Fruit fly (Drosophila melanogaster) whole organism, prepupa: ENCODE measurements around the gene CG31381.

Experiments
- Blimp-1 ChIP-seq: fragments of 200-800 bp; sonication (Bioruptor generic); optimal IDR thresholded peaks from 3 replicates; lab custom pipeline; 2017; ENCODE audit warnings: missing biosample characterization, missing genetic modification characterization, mild to moderate bottlenecking, moderate library complexity, missing genetic modification reagents
- CG11294 ChIP-seq: fragments of 200-800 bp; sonication (Bioruptor generic); IDR thresholded peaks from 2 replicates; pipeline ENCODE4 v1.3.6; 2022; ENCODE audit warnings: missing biosample characterization, missing genetic modification characterization
- CG11762 ChIP-seq: fragments of 200-800 bp; sonication (Bioruptor generic); optimal IDR thresholded peaks from 3 replicates; lab custom pipeline; 2016; ENCODE audit warnings: missing biosample characterization, missing genetic modification characterization; ENCODE audit not compliant: insufficient read depth
- CG11902 ChIP-seq: fragments of 200-800 bp; sonication (Bioruptor generic); optimal IDR thresholded peaks from 3 replicates; lab custom pipeline; 2016; ENCODE audit warnings: missing biosample characterization, missing genetic modification characterization
- CG15336 ChIP-seq: fragments of 200-800 bp; sonication (Bioruptor generic); IDR thresholded peaks from 2 replicates; pipeline ENCODE4 v1.3.6; 2022; ENCODE audit warnings: missing biosample characterization, missing genetic modification characterization
- CG1621 ChIP-seq: fragments of 200-800 bp; sonication (Bioruptor generic); optimal IDR thresholded peaks from 3 replicates; lab custom pipeline; 2018; ENCODE audit warnings: missing biosample characterization, mild to moderate bottlenecking, missing genetic modification characterization
- CG16779 ChIP-seq: fragments of 200-800 bp; sonication (Bioruptor generic); optimal IDR thresholded peaks from 3 replicates; lab custom pipeline; 2017; ENCODE audit warnings: missing biosample characterization, mild to moderate bottlenecking, missing genetic modification characterization
- CG3032 ChIP-seq: fragments of 200-800 bp; optimal IDR thresholded peaks from 2 replicates; lab custom pipeline; 2019; ENCODE audit warnings: missing biosample characterization, mild to moderate bottlenecking, missing genetic modification characterization, moderate library complexity
- CG31627 ChIP-seq: fragments of 200-800 bp; sonication (Bioruptor generic); optimal IDR thresholded peaks from 3 replicates; lab custom pipeline; 2016; ENCODE audit warnings: missing biosample characterization, missing genetic modification characterization
- CG32006 ChIP-seq: fragments of 200-800 bp; sonication (Bioruptor generic); optimal IDR thresholded peaks from 3 replicates; lab custom pipeline; 2017; ENCODE audit warnings: missing biosample characterization, mild to moderate bottlenecking, missing genetic modification characterization
- CG4318 ChIP-seq: fragments of 200-800 bp; sonication (Bioruptor generic); optimal IDR thresholded peaks from 3 replicates; lab custom pipeline; 2017; ENCODE audit warnings: missing biosample characterization, mild to moderate bottlenecking, missing genetic modification characterization
- CG6163 ChIP-seq: fragments of 200-800 bp; sonication (Bioruptor generic); IDR thresholded peaks from 3 replicates; pipeline ENCODE4 v1.3.6; 2022; ENCODE audit warnings: missing biosample characterization, missing genetic modification characterization
- CG6276 ChIP-seq: fragments of 200-800 bp; sonication (Bioruptor generic); optimal IDR thresholded peaks from 2 replicates; lab custom pipeline; 2017; ENCODE audit warnings: missing biosample characterization, mild to moderate bottlenecking, missing genetic modification characterization
- CG6792 ChIP-seq: fragments of 200-800 bp; sonication (Bioruptor generic); optimal IDR thresholded peaks from 3 replicates; lab custom pipeline; 2016; ENCODE audit warnings: missing biosample characterization, missing genetic modification characterization
- CG6808 ChIP-seq: fragments of 200-800 bp; sonication (Bioruptor generic); optimal IDR thresholded peaks from 3 replicates; lab custom pipeline; 2017; ENCODE audit warnings: missing biosample characterization, missing genetic modification characterization, mild to moderate bottlenecking, moderate library complexity, missing genetic modification reagents
- CG8319 ChIP-seq: fragments of 200-800 bp; sonication (Bioruptor generic); optimal IDR thresholded peaks from 3 replicates; lab custom pipeline; 2016; ENCODE audit warnings: missing biosample characterization, missing genetic modification characterization
- CG9139 ChIP-seq: fragments of 200-800 bp; sonication (Bioruptor generic); optimal IDR thresholded peaks from 3 replicates; lab custom pipeline; 2017; ENCODE audit warnings: missing biosample characterization, mild to moderate bottlenecking, missing genetic modification characterization
- Eip78C ChIP-seq: fragments of 200-800 bp; sonication (Bioruptor generic); peaks from one replicate; lab custom pipeline; 2016; ENCODE audit warnings: missing biosample characterization, missing genetic modification characterization
- Ets96B ChIP-seq: fragments of 200-800 bp; optimal IDR thresholded peaks from 2 replicates; lab custom pipeline; 2019; ENCODE audit warnings: missing biosample characterization, mild to moderate bottlenecking, missing genetic modification characterization, moderate library complexity
- Gug ChIP-seq: fragments of 200-800 bp; sonication (Bioruptor generic); IDR thresholded peaks from 2 replicates; pipeline ENCODE4 v1.3.6; 2022; ENCODE audit warnings: missing biosample characterization, missing genetic modification characterization
- Hr38 ChIP-seq: sonication (Bioruptor generic); optimal IDR thresholded peaks from 2 replicates; lab custom pipeline; 2016; ENCODE audit warnings: missing biosample characterization, missing genetic modification characterization
- Hr39 ChIP-seq: fragments of 200-800 bp; sonication (Bioruptor generic); optimal IDR thresholded peaks from 2 replicates; lab custom pipeline; 2016; ENCODE audit warnings: missing biosample characterization, missing genetic modification characterization
- Lpt ChIP-seq: fragments of 200-800 bp; sonication (Bioruptor generic); optimal IDR thresholded peaks from 3 replicates; lab custom pipeline; 2016; ENCODE audit warnings: missing biosample characterization, missing genetic modification characterization
- OdsH ChIP-seq: fragments of 200-800 bp; sonication (Bioruptor generic); optimal IDR thresholded peaks from 3 replicates; lab custom pipeline; 2016; ENCODE audit warnings: missing biosample characterization, missing genetic modification characterization
- Smox ChIP-seq: fragments of 200-800 bp; sonication (Bioruptor generic); optimal IDR thresholded peaks from 3 replicates; lab custom pipeline; 2016; ENCODE audit warnings: missing biosample characterization, missing genetic modification characterization
- Sox102F ChIP-seq: fragments of 200-800 bp; sonication (Bioruptor generic); optimal IDR thresholded peaks from 2 replicates; lab custom pipeline; 2016; ENCODE audit warnings: missing biosample characterization, mild to moderate bottlenecking, missing genetic modification characterization
- Sox14 ChIP-seq: fragments of 200-800 bp; sonication (Bioruptor generic); optimal IDR thresholded peaks from 3 replicates; lab custom pipeline; 2016; ENCODE audit warnings: missing biosample characterization, missing genetic modification characterization
- acj6 ChIP-seq: fragments of 200-800 bp; sonication (Bioruptor generic); optimal IDR thresholded peaks from 3 replicates; lab custom pipeline; 2016; ENCODE audit warnings: missing biosample characterization, missing genetic modification characterization
- cyc ChIP-seq: fragments of 200-800 bp; sonication (Bioruptor generic); optimal IDR thresholded peaks from 3 replicates; lab custom pipeline; 2016; ENCODE audit warnings: missing biosample characterization, missing genetic modification characterization
- dac ChIP-seq: fragments of 200-800 bp; sonication (Bioruptor generic); optimal IDR thresholded peaks from 2 replicates; lab custom pipeline; 2017; ENCODE audit warnings: missing biosample characterization, mild to moderate bottlenecking, missing genetic modification characterization
- eg ChIP-seq: fragments of 200-800 bp; sonication (Bioruptor generic); IDR thresholded peaks from 3 replicates; pipeline ENCODE4 v1.3.6; 2022; ENCODE audit warnings: missing biosample characterization, missing genetic modification characterization
- fkh ChIP-seq: fragments of 200-800 bp; sonication (Bioruptor generic); optimal IDR thresholded peaks from 3 replicates; lab custom pipeline; 2017; ENCODE audit warnings: missing biosample characterization, mild to moderate bottlenecking, missing genetic modification characterization, moderate library complexity
- pdm3 ChIP-seq: fragments of 200-800 bp; sonication (Bioruptor generic); optimal IDR thresholded peaks from 3 replicates; lab custom pipeline; 2016; ENCODE audit warnings: missing biosample characterization, missing genetic modification characterization
- spab ChIP-seq: fragments of 200-800 bp; sonication (Bioruptor generic); optimal IDR thresholded peaks from 2 replicates; lab custom pipeline; 2017; ENCODE audit warnings: missing biosample characterization, mild to moderate bottlenecking, missing genetic modification characterization, missing genetic modification reagents
- ss ChIP-seq, 2 experiments: fragments of 200-800 bp; sonication (Bioruptor generic); optimal IDR thresholded peaks; 2 replicates in 1 of 2; 3 replicates in 1 of 2; lab custom pipeline; 2017 to 2018; ENCODE audit warnings: mild to moderate bottlenecking in 2 of 2, missing biosample characterization in 2 of 2, missing genetic modification characterization in 2 of 2, moderate library complexity in 1 of 2
- svp ChIP-seq: fragments of 200-800 bp; sonication (Bioruptor generic); peaks from one replicate; lab custom pipeline; 2016; ENCODE audit warnings: missing biosample characterization, missing genetic modification characterization
- topi ChIP-seq: fragments of 200-800 bp; sonication (Bioruptor generic); optimal IDR thresholded peaks from 3 replicates; lab custom pipeline; 2016; ENCODE audit warnings: missing biosample characterization, missing genetic modification characterization
- vri ChIP-seq: fragments of 200-800 bp; sonication (Bioruptor generic); optimal IDR thresholded peaks from 3 replicates; lab custom pipeline; 2016; ENCODE audit warnings: missing biosample characterization, mild to moderate bottlenecking, missing genetic modification characterization

Gene CG31381

dm6 chr3R:24859701-24860100 is 17.1 kb upstream of the CG31381 start, which contains the start of gene ppk22:
Gene ppk22, minus strand, starts transcription at chr3R:24859801.
- TF ChIP-seq CG11902 (GFP tag; lab: Kevin White, UChicago) (no peak), Lpt (GFP tag; lab: Kevin White, UChicago) (no peak), CG16779 (tag; lab: Kevin White, UChicago) (no peak), Blimp-1 (GFP tag; lab: Kevin White, UChicago) (no peak), CG31627 (GFP tag; lab: Kevin White, UChicago) (no peak), fkh (GFP tag; lab: Kevin White, UChicago) (no peak)

dm6 chr3R:24860316-24860826 is 16.5 kb upstream of the CG31381 start, which contains the start of gene CG13639:
Gene CG13639, minus strand, starts transcription at chr3R:24860366.
- TF ChIP-seq CG31627 (GFP tag; lab: Kevin White, UChicago) (no peak), ss (GFP tag; optimal IDR thresholded peaks at IDR 0.05; lab: Kevin White, UChicago) (peak in 1 of 2 experiments; percentile 51), CG9139 (peak; percentile 27), Eip78C (peak; percentile 69), dac (GFP tag; lab: Kevin White, UChicago) (no peak), CG6163 (GFP tag; lab: Robert Waterston, UW) (0 out of 3 replicates have a peak, but pooled peaks have one; percentile 24)

dm6 chr3R:24862065-24862464 is 14.8 kb upstream of the CG31381 start, which contains the start of gene CG13640:
Gene CG13640, minus strand, starts transcription at chr3R:24862165.
- TF ChIP-seq acj6 (GFP tag; lab: Kevin White, UChicago) (no peak), topi (no peak), Gug (GFP tag; lab: Robert Waterston, UW) (no peak), Hr39 (no peak), pdm3 (no peak), CG31627 (GFP tag; lab: Kevin White, UChicago) (no peak), CG6163 (GFP tag; lab: Robert Waterston, UW) (no peak)

- TF ChIP-seq svp (GFP tag; lab: Kevin White, UChicago) = peak; percentile 50
- no peak for TF ChIP-seq Lpt (GFP tag; lab: Kevin White, UChicago)
- peak; percentile 31 for TF ChIP-seq fkh (GFP tag; lab: Kevin White, UChicago)
- TF ChIP-seq vri (GFP tag; lab: Kevin White, UChicago) = peak; percentile 48
- TF ChIP-seq CG32006 (GFP tag; lab: Kevin White, UChicago) = no peak
Measured at dm6 chr3R:24862574-24863089, 14.2 kb upstream of the CG31381 start, which contains the start of gene CG7016. Gene CG7016, plus strand, starts transcription at chr3R:24862931.

- TF ChIP-seq Smox (GFP tag; lab: Kevin White, UChicago) = no peak
- no peak for TF ChIP-seq CG8319 (GFP tag; lab: Kevin White, UChicago)
- no peak for TF ChIP-seq CG6808 (GFP tag; lab: Kevin White, UChicago)
- no peak for TF ChIP-seq eg (GFP tag; lab: Robert Waterston, UW)
- TF ChIP-seq OdsH = no peak
Measured at dm6 chr3R:24863894-24864293, 13.0 kb upstream of the CG31381 start.

dm6 chr3R:24864719-24865400 is 12.0 kb upstream of the CG31381 start, which contains the start of the genes Srg1 and Elal:
Gene Srg1, minus strand, starts transcription at chr3R:24864732.
Gene Elal, plus strand, starts transcription at chr3R:24865350.
- TF ChIP-seq Ets96B (tag; lab: Kevin White, UChicago) = peak; percentile 18
- TF ChIP-seq CG11762 (GFP tag; lab: Kevin White, UChicago) = no peak
- TF ChIP-seq Eip78C = peak; percentile 57
- no peak for TF ChIP-seq CG16779 (tag; lab: Kevin White, UChicago)
- TF ChIP-seq CG6792 = no peak
- TF ChIP-seq topi = no peak
- TF ChIP-seq CG4318 = no peak
- no peak for TF ChIP-seq Sox14 (GFP tag; lab: Kevin White, UChicago)
- TF ChIP-seq vri (GFP tag; lab: Kevin White, UChicago) = no peak
- no peak for TF ChIP-seq CG1621 (tag; lab: Kevin White, UChicago)
- TF ChIP-seq spab (GFP tag; lab: Kevin White, UChicago) = no peak
- TF ChIP-seq CG11294 (GFP tag; lab: Robert Waterston, UW) = no peak; the same call in 1 of the 2 replicates
- TF ChIP-seq Lpt (GFP tag; lab: Kevin White, UChicago) = no peak
- no peak for TF ChIP-seq Smox (GFP tag; lab: Kevin White, UChicago)
- TF ChIP-seq CG3032 = no peak
- TF ChIP-seq cyc = no peak
- TF ChIP-seq CG6276 (GFP tag; lab: Kevin White, UChicago) = no peak
- TF ChIP-seq eg (GFP tag; lab: Robert Waterston, UW) = 0 out of 3 replicates have a peak, but pooled peaks have one; percentile 29
- TF ChIP-seq CG15336 = peak; percentile 12; the same call in 1 of the 2 replicates
- TF ChIP-seq CG6808 (GFP tag; lab: Kevin White, UChicago) = no peak
- no peak for TF ChIP-seq Sox102F
- TF ChIP-seq Hr38 = no peak
